Worm (Caenorhabditis elegans): Measurements from ENCODE around the gene selt-1.2.

The selt-1.2 gene

ce11 chrV:10702910-10703309 lies 44.3 kb downstream of the selt-1.2 start (continued):
- TF ChIP-seq T07F8.4 (tag; optimal IDR thresholded peaks at IDR 0.05), result no peak

DNA sequence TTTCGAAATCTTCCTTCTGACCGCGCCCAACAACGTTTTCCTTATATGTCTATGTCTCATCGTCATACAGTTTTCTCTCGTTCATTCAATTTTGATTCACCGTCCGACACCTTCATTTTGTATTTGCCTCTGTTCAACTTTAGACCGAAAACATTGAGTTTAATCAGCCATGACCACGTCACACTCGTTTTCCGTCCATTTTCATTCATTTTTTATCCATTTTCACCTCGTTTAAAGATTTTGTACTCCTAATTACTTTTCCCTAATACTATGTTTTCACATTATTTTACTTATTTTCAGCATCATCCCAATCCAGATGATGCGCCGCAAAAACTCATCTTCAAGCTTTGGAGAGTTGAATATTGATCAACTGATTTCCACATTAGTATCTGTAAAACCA lies 44.9 kb downstream of the selt-1.2 start, which contains the start of gene pph-1:
pph-1 (plus strand) TSS at position 301 of the 400 bp plus-strand sequence.
- no peak for TF ChIP-seq hmg-1.2 (GFP tag; IDR thresholded peaks at IDR 0.05)
- TF ChIP-seq hrde-1 (tag; optimal IDR thresholded peaks at IDR 0.05; ENCODE audit: borderline replicate concordance), result no peak
- TF ChIP-seq K11D2.4 (GFP tag; IDR thresholded peaks at IDR 0.05), result no peak
- no peak for TF ChIP-seq B0336.3 (GFP tag; IDR thresholded peaks at IDR 0.05)
- TF ChIP-seq lir-1 (GFP tag; conservative IDR thresholded peaks at IDR 0.05), result no peak
- no peak for TF ChIP-seq sdz-38 (tag; optimal IDR thresholded peaks at IDR 0.05)
- TF ChIP-seq mes-4 (tag; optimal IDR thresholded peaks at IDR 0.05), result no peak
- no peak for TF ChIP-seq Y53F4B.3 (GFP tag; IDR thresholded peaks at IDR 0.05)
- TF ChIP-seq nfyb-1 (GFP tag; IDR thresholded peaks at IDR 0.05), result no peak

DNA sequence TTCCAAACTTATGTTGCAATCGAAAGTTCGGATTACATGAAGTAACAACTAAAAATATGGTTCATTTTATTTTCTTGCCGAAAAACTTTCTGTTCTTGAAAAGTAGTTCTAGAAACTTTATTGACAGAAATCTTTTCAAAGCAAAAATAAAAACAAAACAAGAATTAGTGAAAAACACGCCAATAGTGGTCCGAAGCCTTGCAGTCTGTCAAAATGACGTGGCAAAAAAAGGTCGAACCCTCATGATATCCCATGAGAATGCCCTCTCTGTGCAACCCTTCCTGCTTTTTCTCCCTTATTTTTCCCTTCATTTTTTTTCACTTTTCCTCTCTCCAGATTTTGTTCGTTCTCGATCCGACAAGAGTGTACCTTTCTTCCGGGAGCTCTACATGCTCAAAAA lies 48.0 kb downstream of the selt-1.2 start:
- TF ChIP-seq gei-17 (GFP tag; optimal IDR thresholded peaks at IDR 0.05), result no peak
- TF ChIP-seq lin-40 (tag; optimal IDR thresholded peaks at IDR 0.05), result no peak
- no peak for TF ChIP-seq sptf-2 (GFP tag; optimal IDR thresholded peaks at IDR 0.05)
- TF ChIP-seq nhr-120 (GFP tag; IDR thresholded peaks at IDR 0.05), result no peak
- TF ChIP-seq rcor-1 (GFP tag; IDR thresholded peaks at IDR 0.05), result no peak
